Fruit fly (Drosophila melanogaster): Measurements from ENCODE around the gene rst.

- TF ChIP-seq CG33017 (tag; optimal IDR thresholded peaks at IDR 0.05) (no peak), kay (GFP tag; ENCODE audit: borderline replicate concordance) (no peak), CG5204 (GFP tag; optimal IDR thresholded peaks at IDR 0.05) (no peak), cic (GFP tag; optimal IDR thresholded peaks at IDR 0.05) (no peak), pad (GFP tag; optimal IDR thresholded peaks at IDR 0.05) (no peak), CG1620 (GFP tag; optimal IDR thresholded peaks at IDR 0.05) (no peak), Crg-1 (GFP tag; optimal IDR thresholded peaks at IDR 0.05) (no peak), Clk (GFP tag; optimal IDR thresholded peaks at IDR 0.05) (no peak), CG14711 (tag; optimal IDR thresholded peaks at IDR 0.05) (no peak)
These were observed 39.6 kb upstream of the rst start for dm6 chrX:3013276-3013675.
